Worm (Caenorhabditis elegans) whole organism, L1 larva: ENCODE data around the gene C53D6.11.
A peak's percentile ranks its signal among the peaks of the same experiment; 100 is the strongest.

Experiments used
- C04F5.9 ChIP-seq: sonication (generic microtip); optimal IDR thresholded peaks from 2 replicates; lab custom pipeline; 2016; ENCODE audit warnings: missing genetic modification characterization, missing compliant biosample characterization
- C16A3.4 ChIP-seq: fragments of 150-350 bp; optimal IDR thresholded peaks from 2 replicates; lab custom pipeline; 2014; ENCODE audit warnings: missing biosample characterization, missing genetic modification characterization
- C34B4.2 ChIP-seq: sonication (generic microtip); optimal IDR thresholded peaks from 2 replicates; lab custom pipeline; 2017; ENCODE audit warnings: mild to moderate bottlenecking, missing genetic modification characterization, missing compliant biosample characterization
- Y116A8C.19 ChIP-seq: sonication (generic microtip); optimal IDR thresholded peaks from 2 replicates; lab custom pipeline; 2016; ENCODE audit warnings: missing compliant biosample characterization, missing genetic modification characterization, borderline replicate concordance
- alr-1 ChIP-seq: fragments of 200-800 bp; sonication (Bioruptor generic); optimal IDR thresholded peaks from 2 replicates; lab custom pipeline; 2018; ENCODE audit warnings: borderline replicate concordance, mild to moderate bottlenecking, missing genetic modification characterization, missing compliant biosample characterization
- ama-1 ChIP-seq: fragments of 150-350 bp; optimal IDR thresholded peaks from 2 replicates; lab custom pipeline; 2014
- ceh-8 ChIP-seq: fragments of 200-800 bp; sonication (Bioruptor generic); optimal IDR thresholded peaks from 2 replicates; lab custom pipeline; 2018; ENCODE audit warnings: mild to moderate bottlenecking, missing genetic modification characterization, moderate library complexity, missing compliant biosample characterization
- ceh-82 ChIP-seq, 3 experiments: fragments of 150-350 bp in 1 of 3; sonication (generic microtip) in 2 of 3; optimal IDR thresholded peaks; 2 replicates each; lab custom pipeline; 2014 to 2017; ENCODE audit warnings: missing biosample characterization in 3 of 3, missing genetic modification characterization in 3 of 3
- ceh-88 ChIP-seq: fragments of 200-800 bp; sonication (Bioruptor generic); IDR thresholded peaks from 2 replicates; pipeline ENCODE4 v1.3.6; 2022; ENCODE audit warnings: missing genetic modification characterization, missing compliant biosample characterization
- dpl-1 ChIP-seq, 3 experiments: fragments of 150-350 bp in 2 of 3; sonication (generic microtip) in 1 of 3; optimal IDR thresholded peaks; 2 replicates each; lab custom pipeline; 2014 to 2017; ENCODE audit warnings: missing biosample characterization in 3 of 3, missing genetic modification characterization in 3 of 3, missing genetic modification reagents in 3 of 3
- efl-3 ChIP-seq: fragments of 200-800 bp; sonication (Bioruptor generic); optimal IDR thresholded peaks from 2 replicates; lab custom pipeline; 2018; ENCODE audit warnings: mild to moderate bottlenecking, missing genetic modification characterization, missing compliant biosample characterization
- egl-13 ChIP-seq: sonication (generic microtip); optimal IDR thresholded peaks from 2 replicates; lab custom pipeline; 2016; ENCODE audit warnings: missing genotype, missing genetic modification reagents, missing genetic modification characterization, missing compliant biosample characterization
- elt-2 ChIP-seq: sonication (generic microtip); optimal IDR thresholded peaks from 2 replicates; lab custom pipeline; 2016; ENCODE audit warnings: missing genetic modification characterization, mild to moderate bottlenecking, inconsistent platforms, missing compliant biosample characterization, missing genetic modification reagents
- fkh-4 ChIP-seq: sonication (generic microtip); optimal IDR thresholded peaks from 2 replicates; lab custom pipeline; 2016; ENCODE audit warnings: missing compliant biosample characterization, missing genetic modification characterization, borderline replicate concordance
- grh-1 ChIP-seq: fragments of 200-800 bp; sonication (Bioruptor generic); IDR thresholded peaks from 2 replicates; pipeline ENCODE4 v1.3.6; 2022; ENCODE audit warnings: missing genetic modification reagents, missing genetic modification characterization, missing compliant biosample characterization
- hpl-2 ChIP-seq: fragments of 150-350 bp; optimal IDR thresholded peaks from 2 replicates; lab custom pipeline; 2014; ENCODE audit warnings: missing biosample characterization, missing genetic modification reagents, missing genetic modification characterization
- irx-1 ChIP-seq: sonication (generic microtip); optimal IDR thresholded peaks from 2 replicates; lab custom pipeline; 2016; ENCODE audit warnings: missing genetic modification characterization, missing compliant biosample characterization
- lin-15B ChIP-seq: fragments of 150-350 bp; sonication (generic microtip); optimal IDR thresholded peaks from 3 replicates; lab custom pipeline; 2014; ENCODE audit warnings: missing biosample characterization, missing genetic modification characterization
- lin-35 ChIP-seq, 2 experiments: fragments of 150-350 bp; optimal IDR thresholded peaks; 2 replicates each; lab custom pipeline; 2014; ENCODE audit warnings: missing biosample characterization in 2 of 2, missing genetic modification characterization in 2 of 2, missing genetic modification reagents in 2 of 2
- lin-39 ChIP-seq: fragments of 150-350 bp; optimal IDR thresholded peaks from 2 replicates; lab custom pipeline; 2014; ENCODE audit warnings: missing biosample characterization, missing genetic modification reagents, missing genetic modification characterization
- lir-3 ChIP-seq: sonication (generic microtip); optimal IDR thresholded peaks from 2 replicates; lab custom pipeline; 2016; ENCODE audit warnings: mild to moderate bottlenecking, missing genetic modification characterization, moderate library complexity, missing compliant biosample characterization; ENCODE audit not compliant: poor library complexity
- lsy-2 ChIP-seq, 2 experiments: fragments of 150-350 bp; optimal IDR thresholded peaks; 2 replicates each; lab custom pipeline; 2014; ENCODE audit warnings: missing biosample characterization in 2 of 2, missing genetic modification characterization in 2 of 2
- mdl-1 ChIP-seq, 2 experiments: fragments of 150-350 bp; optimal IDR thresholded peaks; 2 replicates each; lab custom pipeline; 2014 to 2017; ENCODE audit warnings: missing biosample characterization in 2 of 2, missing genetic modification characterization in 2 of 2, inconsistent platforms in 1 of 2
- mep-1 ChIP-seq: fragments of 150-350 bp; optimal IDR thresholded peaks from 2 replicates; lab custom pipeline; 2014; ENCODE audit warnings: missing biosample characterization, missing genetic modification characterization
- nhr-11 ChIP-seq: fragments of 150-350 bp; optimal IDR thresholded peaks from 2 replicates; lab custom pipeline; 2014; ENCODE audit warnings: missing biosample characterization, missing genetic modification characterization
- nhr-12 ChIP-seq: sonication (generic microtip); optimal IDR thresholded peaks from 2 replicates; lab custom pipeline; 2017; ENCODE audit warnings: missing biosample characterization, missing genetic modification characterization
- nhr-19 ChIP-seq: fragments of 200-800 bp; sonication (Bioruptor generic); conservative IDR thresholded peaks from 2 replicates; pipeline ENCODE4 v1.3.6; 2022; ENCODE audit warnings: missing genetic modification characterization, missing compliant biosample characterization
- nhr-20 ChIP-seq: sonication (generic microtip); optimal IDR thresholded peaks from 2 replicates; lab custom pipeline; 2016; ENCODE audit warnings: mild to moderate bottlenecking, missing genetic modification characterization, missing compliant biosample characterization
- nhr-237 ChIP-seq: fragments of 150-350 bp; optimal IDR thresholded peaks from 2 replicates; lab custom pipeline; 2014; ENCODE audit warnings: missing biosample characterization, missing genetic modification characterization
- nhr-47 ChIP-seq: sonication (generic microtip); optimal IDR thresholded peaks from 2 replicates; lab custom pipeline; 2016; ENCODE audit warnings: mild to moderate bottlenecking, missing genetic modification characterization, moderate library complexity, missing compliant biosample characterization
- nhr-71 ChIP-seq: sonication (generic microtip); optimal IDR thresholded peaks from 2 replicates; lab custom pipeline; 2016; ENCODE audit warnings: mild to moderate bottlenecking, missing genetic modification characterization, moderate library complexity, missing compliant biosample characterization
- nhr-77 ChIP-seq: fragments of 150-350 bp; optimal IDR thresholded peaks from 2 replicates; lab custom pipeline; 2014; ENCODE audit warnings: missing biosample characterization, missing genetic modification characterization
- rnt-1 ChIP-seq: sonication (generic microtip); optimal IDR thresholded peaks from 2 replicates; lab custom pipeline; 2016; ENCODE audit warnings: mild to moderate bottlenecking, missing genetic modification characterization, moderate library complexity, missing compliant biosample characterization
- skn-1 ChIP-seq: fragments of 150-350 bp; optimal IDR thresholded peaks from 2 replicates; lab custom pipeline; 2014; ENCODE audit warnings: missing biosample characterization, missing genetic modification characterization
- snpc-4 ChIP-seq: fragments of 150-350 bp; optimal IDR thresholded peaks from 2 replicates; lab custom pipeline; 2014; ENCODE audit warnings: missing biosample characterization, missing genetic modification characterization
- snu-23 ChIP-seq: sonication (generic microtip); optimal IDR thresholded peaks from 2 replicates; lab custom pipeline; 2016; ENCODE audit warnings: missing genetic modification characterization, missing compliant biosample characterization
- sox-4 ChIP-seq: sonication (generic microtip); optimal IDR thresholded peaks from 2 replicates; lab custom pipeline; 2016; ENCODE audit warnings: missing genetic modification characterization, missing compliant biosample characterization
- swsn-7 ChIP-seq: sonication (generic microtip); optimal IDR thresholded peaks from 2 replicates; lab custom pipeline; 2016; ENCODE audit warnings: missing genetic modification characterization, missing compliant biosample characterization
- tbx-2 ChIP-seq: sonication (generic microtip); optimal IDR thresholded peaks from 2 replicates; lab custom pipeline; 2016; ENCODE audit warnings: missing genetic modification characterization, missing compliant biosample characterization
- tlp-1 ChIP-seq: fragments of 150-350 bp; optimal IDR thresholded peaks from 2 replicates; lab custom pipeline; 2014; ENCODE audit warnings: missing biosample characterization, missing genetic modification characterization
- unc-130 ChIP-seq: fragments of 150-350 bp; optimal IDR thresholded peaks from 2 replicates; lab custom pipeline; 2017; ENCODE audit warnings: missing biosample characterization, missing genetic modification characterization, inconsistent platforms
- unc-62 ChIP-seq: fragments of 150-350 bp; optimal IDR thresholded peaks from 2 replicates; lab custom pipeline; 2014; ENCODE audit warnings: missing biosample characterization, missing genetic modification reagents, missing genetic modification characterization
- unc-86 ChIP-seq: sonication (generic microtip); optimal IDR thresholded peaks from 2 replicates; lab custom pipeline; 2016; ENCODE audit warnings: missing genetic modification characterization, missing compliant biosample characterization
- unc-98 ChIP-seq: fragments of 200-800 bp; sonication (Bioruptor generic); IDR thresholded peaks from 2 replicates; pipeline ENCODE4 v1.3.6; 2022; ENCODE audit warnings: missing genetic modification characterization, missing compliant biosample characterization
- vab-15 ChIP-seq: sonication (generic microtip); optimal IDR thresholded peaks from 2 replicates; lab custom pipeline; 2017; ENCODE audit warnings: missing genotype, mild to moderate bottlenecking, missing genetic modification characterization, missing compliant biosample characterization
- zag-1 ChIP-seq: fragments of 150-350 bp; optimal IDR thresholded peaks from 2 replicates; lab custom pipeline; 2014; ENCODE audit warnings: missing biosample characterization, missing genetic modification characterization
- ztf-11 ChIP-seq, 2 experiments: sonication (generic microtip); optimal IDR thresholded peaks; 2 replicates each; lab custom pipeline; 2016 to 2017; ENCODE audit warnings: missing genetic modification characterization in 2 of 2, missing biosample characterization in 1 of 2, missing compliant biosample characterization in 1 of 2
- ztf-4 ChIP-seq: fragments of 150-350 bp; optimal IDR thresholded peaks from 2 replicates; lab custom pipeline; 2014; ENCODE audit warnings: missing biosample characterization, missing genetic modification characterization

The C53D6.11 gene

ce11 chrIV:8973249-8973958 is 37.0 kb upstream of the C53D6.11 start, which contains the start of gene C53B4.3 (continued):
- TF ChIP-seq alr-1 (no peak), vab-15 (tag; lab: Kevin White, UChicago) (peak; percentile 68), ztf-11 (tag; optimal IDR thresholded peaks at IDR 0.05; lab: Kevin White, UChicago) (peak in 1 of 2 experiments; percentile 96)
- TF ChIP-seq, all 84 proteins: peak for 53

ce11 chrIV:8974543-8975330 is 35.6 kb upstream of the C53D6.11 start:
- TF ChIP-seq nhr-20 (tag; lab: Kevin White, UChicago) (peak; percentile 71), nhr-47 (tag; lab: Kevin White, UChicago) (peak; percentile 34), grh-1 (GFP tag; lab: Robert Waterston, UW) (no peak), vab-15 (tag; lab: Kevin White, UChicago) (no peak), ama-1 (no peak), C04F5.9 (tag; lab: Kevin White, UChicago) (no peak), nhr-71 (tag; lab: Kevin White, UChicago) (peak; percentile 90), tlp-1 (tag; lab: Kevin White, UChicago) (no peak), nhr-11 (tag; lab: Kevin White, UChicago) (no peak), ceh-82 (tag; optimal IDR thresholded peaks at IDR 0.05; lab: Kevin White, UChicago) (no peak), snpc-4 (no peak), elt-2 (tag; lab: Kevin White, UChicago) (no peak), dpl-1 (GFP tag; optimal IDR thresholded peaks at IDR 0.05; lab: Kevin White, UChicago) (no peak), sox-4 (tag; lab: Kevin White, UChicago) (no peak), hpl-2 (GFP tag; lab: Kevin White, UChicago) (no peak), Y116A8C.19 (tag; lab: Kevin White, UChicago) (no peak), ztf-4 (tag; lab: Kevin White, UChicago) (peak; percentile 66), nhr-237 (tag; lab: Kevin White, UChicago) (no peak), C16A3.4 (tag; lab: Kevin White, UChicago) (peak; percentile 45), ceh-88 (GFP tag; lab: Robert Waterston, UW) (no peak), rnt-1 (peak; percentile 79), lin-39 (tag; lab: Kevin White, UChicago) (peak; percentile 48), lin-15B (tag; lab: Kevin White, UChicago) (no peak), nhr-19 (GFP tag; lab: Robert Waterston, UW) (peak; percentile 74), nhr-77 (no peak), snu-23 (GFP tag; lab: Kevin White, UChicago) (peak; percentile 67), skn-1 (tag; lab: Kevin White, UChicago) (no peak), efl-3 (GFP tag; lab: Kevin White, UChicago) (no peak), tbx-2 (tag; lab: Kevin White, UChicago) (peak; percentile 25), lir-3 (tag; lab: Kevin White, UChicago) (peak; percentile 69), irx-1 (no peak), ceh-8 (GFP tag; lab: Kevin White, UChicago) (no peak), fkh-4 (no peak), swsn-7 (tag; lab: Kevin White, UChicago) (peak; percentile 33), mep-1 (tag; lab: Kevin White, UChicago) (no peak), egl-13 (tag; lab: Kevin White, UChicago) (no peak), unc-86 (tag; lab: Kevin White, UChicago) (no peak), unc-130 (tag; lab: Kevin White, UChicago) (peak; percentile 27), C34B4.2 (tag; lab: Kevin White, UChicago) (no peak), lsy-2 (tag; optimal IDR thresholded peaks at IDR 0.05; lab: Kevin White, UChicago) (peak; percentile 54 to 68), unc-62 (GFP tag; lab: Kevin White, UChicago) (no peak), zag-1 (tag; lab: Kevin White, UChicago) (no peak), nhr-12 (tag; lab: Kevin White, UChicago) (no peak), unc-98 (no peak), mdl-1 (tag; optimal IDR thresholded peaks at IDR 0.05; lab: Kevin White, UChicago) (peak in 1 of 2 experiments; percentile 51), lin-35 (GFP tag; optimal IDR thresholded peaks at IDR 0.05; lab: Kevin White, UChicago) (peak in 1 of 2 experiments; percentile 25)
